Worm (Caenorhabditis elegans) whole organism, late embryonic: ENCODE results near the gene C55C3.4.

Source experiments
- F13H6.1 ChIP-seq: sonication (generic microtip); optimal IDR thresholded peaks from 2 replicates; lab custom pipeline; 2016; ENCODE audit warnings: missing genetic modification characterization, missing compliant biosample characterization
- K02D7.2 ChIP-seq: sonication (generic microtip); optimal IDR thresholded peaks from 2 replicates; lab custom pipeline; 2017; ENCODE audit warnings: mild to moderate bottlenecking, missing genetic modification characterization, missing compliant biosample characterization
- K09A11.1 ChIP-seq: sonication (generic microtip); optimal IDR thresholded peaks from 2 replicates; lab custom pipeline; 2017; ENCODE audit warnings: antibody characterized with exemption, mild to moderate bottlenecking, missing genetic modification characterization, missing compliant biosample characterization; ENCODE audit not compliant: insufficient read depth
- T23F11.4 ChIP-seq: fragments of 200-800 bp; sonication (Bioruptor generic); optimal IDR thresholded peaks from 2 replicates; lab custom pipeline; 2018; ENCODE audit warnings: mild to moderate bottlenecking, missing genetic modification characterization, missing compliant biosample characterization
- ceh-14 ChIP-seq: sonication (generic microtip); optimal IDR thresholded peaks from 2 replicates; lab custom pipeline; 2016; ENCODE audit warnings: missing genotype, missing genetic modification characterization, missing compliant biosample characterization
- ceh-18 ChIP-seq: sonication (generic microtip); optimal IDR thresholded peaks from 2 replicates; lab custom pipeline; 2016; ENCODE audit warnings: missing genetic modification characterization, missing compliant biosample characterization
- ceh-19 ChIP-seq: fragments of 200-800 bp; sonication (Bioruptor generic); optimal IDR thresholded peaks from 2 replicates; lab custom pipeline; 2018; ENCODE audit warnings: mild to moderate bottlenecking, missing genetic modification characterization, missing compliant biosample characterization
- ceh-30 ChIP-seq: fragments of 150-350 bp; optimal IDR thresholded peaks from 2 replicates; lab custom pipeline; 2014; ENCODE audit warnings: missing biosample characterization, missing genetic modification characterization
- ceh-31 ChIP-seq: sonication (generic microtip); optimal IDR thresholded peaks from 2 replicates; lab custom pipeline; 2016; ENCODE audit warnings: missing genetic modification characterization, missing compliant biosample characterization
- ceh-34 ChIP-seq: sonication (generic microtip); optimal IDR thresholded peaks from 2 replicates; lab custom pipeline; 2016; ENCODE audit warnings: mild to moderate bottlenecking, missing genetic modification characterization, missing compliant biosample characterization
- ceh-48 ChIP-seq: sonication (generic microtip); optimal IDR thresholded peaks from 2 replicates; lab custom pipeline; 2016; ENCODE audit warnings: missing genetic modification characterization, inconsistent platforms, missing compliant biosample characterization
- ceh-9 ChIP-seq: sonication (generic microtip); optimal IDR thresholded peaks from 2 replicates; lab custom pipeline; 2016; ENCODE audit warnings: mild to moderate bottlenecking, missing genetic modification characterization, inconsistent platforms, missing compliant biosample characterization
- dmd-4 ChIP-seq: sonication (generic microtip); optimal IDR thresholded peaks from 2 replicates; lab custom pipeline; 2016; ENCODE audit warnings: borderline replicate concordance, missing genetic modification characterization, missing compliant biosample characterization
- dve-1 ChIP-seq: sonication (generic microtip); optimal IDR thresholded peaks from 2 replicates; lab custom pipeline; 2017; ENCODE audit warnings: antibody characterized with exemption, mild to moderate bottlenecking, missing genetic modification characterization, missing compliant biosample characterization
- elt-2 ChIP-seq: sonication (generic microtip); optimal IDR thresholded peaks from 2 replicates; lab custom pipeline; 2016; ENCODE audit warnings: missing genetic modification reagents, missing genetic modification characterization, missing compliant biosample characterization
- elt-4 ChIP-seq: sonication (generic microtip); optimal IDR thresholded peaks from 2 replicates; lab custom pipeline; 2016; ENCODE audit warnings: missing genetic modification characterization, missing compliant biosample characterization
- ets-4 ChIP-seq: sonication (generic microtip); optimal IDR thresholded peaks from 2 replicates; lab custom pipeline; 2016; ENCODE audit warnings: missing genetic modification characterization, missing compliant biosample characterization
- hlh-30 ChIP-seq: sonication (generic microtip); optimal IDR thresholded peaks from 2 replicates; lab custom pipeline; 2017; ENCODE audit warnings: antibody characterized with exemption, missing genetic modification characterization, missing compliant biosample characterization; ENCODE audit not compliant: insufficient read depth
- hlh-8 ChIP-seq: sonication (generic microtip); optimal IDR thresholded peaks from 2 replicates; lab custom pipeline; 2016; ENCODE audit warnings: missing genotype, missing genetic modification characterization, missing compliant biosample characterization
- lin-11 ChIP-seq: fragments of 200-800 bp; sonication (Bioruptor generic); optimal IDR thresholded peaks from 2 replicates; lab custom pipeline; 2018; ENCODE audit warnings: mild to moderate bottlenecking, missing genetic modification characterization, missing compliant biosample characterization
- madf-2 ChIP-seq: sonication (generic microtip); optimal IDR thresholded peaks from 2 replicates; lab custom pipeline; 2017; ENCODE audit warnings: missing genetic modification characterization, missing compliant biosample characterization
- nfya-1 ChIP-seq: sonication (generic microtip); optimal IDR thresholded peaks from 2 replicates; lab custom pipeline; 2017; ENCODE audit warnings: missing genetic modification characterization, mild to moderate bottlenecking, missing compliant biosample characterization, antibody characterized with exemption, moderate library complexity
- nhr-11 ChIP-seq: fragments of 150-350 bp; optimal IDR thresholded peaks from 2 replicates; lab custom pipeline; 2014; ENCODE audit warnings: missing biosample characterization, missing genetic modification characterization
- npax-4 ChIP-seq: sonication (generic microtip); optimal IDR thresholded peaks from 2 replicates; lab custom pipeline; 2016; ENCODE audit warnings: missing genetic modification characterization, missing compliant biosample characterization
- pat-9 ChIP-seq: fragments of 200-800 bp; sonication (Bioruptor generic); optimal IDR thresholded peaks from 2 replicates; lab custom pipeline; 2018; ENCODE audit warnings: mild to moderate bottlenecking, missing genetic modification characterization, moderate library complexity, missing compliant biosample characterization
- pha-2 ChIP-seq: sonication (generic microtip); optimal IDR thresholded peaks from 2 replicates; lab custom pipeline; 2017; ENCODE audit warnings: mild to moderate bottlenecking, missing genetic modification characterization, missing compliant biosample characterization
- ref-2 ChIP-seq: sonication (generic microtip); optimal IDR thresholded peaks from 2 replicates; lab custom pipeline; 2016; ENCODE audit warnings: missing genetic modification characterization, missing compliant biosample characterization
- rnt-1 ChIP-seq: sonication (generic microtip); optimal IDR thresholded peaks from 2 replicates; lab custom pipeline; 2016; ENCODE audit warnings: missing genetic modification characterization, missing compliant biosample characterization
- sox-4 ChIP-seq: sonication (generic microtip); optimal IDR thresholded peaks from 2 replicates; lab custom pipeline; 2017; ENCODE audit warnings: mild to moderate bottlenecking, missing genetic modification characterization, inconsistent platforms, missing compliant biosample characterization
- tbx-2 ChIP-seq: sonication (generic microtip); optimal IDR thresholded peaks from 2 replicates; lab custom pipeline; 2016; ENCODE audit warnings: missing genetic modification characterization, missing compliant biosample characterization
- tbx-7 ChIP-seq: sonication (generic microtip); optimal IDR thresholded peaks from 2 replicates; lab custom pipeline; 2016; ENCODE audit warnings: missing genotype, missing genetic modification characterization, missing compliant biosample characterization
- unc-42 ChIP-seq: sonication (generic microtip); optimal IDR thresholded peaks from 2 replicates; lab custom pipeline; 2016; ENCODE audit warnings: missing genotype, missing genetic modification characterization, missing compliant biosample characterization
- unc-55 ChIP-seq: sonication (generic microtip); optimal IDR thresholded peaks from 2 replicates; lab custom pipeline; 2017; ENCODE audit warnings: missing biosample characterization, missing genetic modification reagents, missing genetic modification characterization
- ztf-16 ChIP-seq: sonication (generic microtip); optimal IDR thresholded peaks from 2 replicates; lab custom pipeline; 2017; ENCODE audit warnings: missing genetic modification characterization, missing compliant biosample characterization

The C55C3.4 gene

ce11 chrIV:5657126-5657666, 20.7 kb downstream of the C55C3.4 start:
- TF ChIP-seq elt-2 (tag; lab: Kevin White, UChicago), result peak; percentile 64
- peak; percentile 34 for TF ChIP-seq ztf-16 (tag; lab: Kevin White, UChicago)
- TF ChIP-seq ceh-19 (GFP tag; lab: Kevin White, UChicago), result peak; percentile 6
- no peak for TF ChIP-seq ceh-48 (tag; lab: Kevin White, UChicago)
- peak; percentile 20 for TF ChIP-seq unc-55 (GFP tag; lab: Kevin White, UChicago)
- TF ChIP-seq ref-2 (tag; lab: Kevin White, UChicago), result peak; percentile 46
- no peak for TF ChIP-seq hlh-8 (tag; lab: Kevin White, UChicago)
- peak; percentile 49 for TF ChIP-seq rnt-1
- TF ChIP-seq tbx-2, result peak; percentile 50
- peak; percentile 32 for TF ChIP-seq F13H6.1 (tag; lab: Kevin White, UChicago)
- peak; percentile 79 for TF ChIP-seq nfya-1 (tag; lab: Kevin White, UChicago)
- TF ChIP-seq ceh-30 (tag; lab: Kevin White, UChicago), result peak; percentile 91
- TF ChIP-seq T23F11.4 (GFP tag; lab: Kevin White, UChicago), result no peak
- TF ChIP-seq unc-42, result peak; percentile 25
- peak; percentile 10 for TF ChIP-seq ceh-14 (tag; lab: Kevin White, UChicago)
- peak; percentile 35 for TF ChIP-seq ceh-31 (tag; lab: Kevin White, UChicago)
- peak; percentile 88 for TF ChIP-seq hlh-30 (tag; lab: Kevin White, UChicago)
- peak; percentile 35 for TF ChIP-seq dve-1 (tag; lab: Kevin White, UChicago)
- TF ChIP-seq sox-4 (tag; lab: Kevin White, UChicago), result no peak
- no peak for TF ChIP-seq tbx-7 (tag; lab: Kevin White, UChicago)
- TF ChIP-seq nhr-11 (tag; lab: Kevin White, UChicago), result no peak
- TF ChIP-seq ceh-18 (tag; lab: Kevin White, UChicago), result peak; percentile 71
- no peak for TF ChIP-seq elt-4
- peak; percentile 43 for TF ChIP-seq ceh-34

- TF ChIP-seq pat-9, result no peak
- peak; percentile 57 for TF ChIP-seq ceh-30 (tag; lab: Kevin White, UChicago)
- peak; percentile 60 for TF ChIP-seq dve-1 (tag; lab: Kevin White, UChicago)
- peak; percentile 22 for TF ChIP-seq nfya-1 (tag; lab: Kevin White, UChicago)
- peak; percentile 33 for TF ChIP-seq unc-55 (GFP tag; lab: Kevin White, UChicago)
- no peak for TF ChIP-seq ceh-19 (GFP tag; lab: Kevin White, UChicago)
Observed at ce11 chrIV:5655966-5656389, 22.0 kb downstream of the C55C3.4 start.

DNA sequence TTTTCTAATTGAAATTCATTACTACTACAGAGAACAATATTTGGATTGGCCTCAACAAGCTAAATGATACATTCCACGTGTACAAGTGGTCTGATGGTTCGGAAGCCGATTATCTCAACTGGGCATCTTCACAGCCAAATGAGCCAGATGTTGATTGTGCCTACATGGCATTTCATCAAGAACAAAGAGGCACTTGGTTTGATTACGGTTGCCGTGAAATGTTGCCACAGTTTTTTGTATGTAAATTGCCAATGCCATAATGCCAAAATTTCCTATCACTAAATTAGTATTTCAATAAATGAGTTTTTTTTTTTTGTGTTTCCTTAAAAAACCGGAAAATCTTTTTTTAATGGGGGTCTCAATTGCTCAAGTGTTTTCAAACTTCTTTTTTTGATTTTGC, 23.3 kb downstream of the C55C3.4 start:
- TF ChIP-seq K09A11.1 (no peak), ceh-30 (tag; lab: Kevin White, UChicago) (no peak), ets-4 (tag; lab: Kevin White, UChicago) (no peak), madf-2 (no peak), lin-11 (no peak), dmd-4 (tag; lab: Kevin White, UChicago) (no peak), ceh-14 (tag; lab: Kevin White, UChicago) (no peak), K02D7.2 (tag; lab: Kevin White, UChicago) (no peak)
- TF ChIP-seq, all 69 proteins: peak for 0

- TF ChIP-seq npax-4 (tag; lab: Kevin White, UChicago) (no peak), ceh-9 (no peak), tbx-2 (no peak), elt-2 (tag; lab: Kevin White, UChicago) (peak; percentile 57), pha-2 (tag; lab: Kevin White, UChicago) (no peak)
- TF ChIP-seq, all 69 proteins: peak for 1
Observed at ce11 chrIV:5654203-5654602, 23.7 kb downstream of the C55C3.4 start.
